Worm (Caenorhabditis elegans) whole organism, mixed stage, embryonic: Measurements from ENCODE around the gene fbxa-163.

Experiments
- bed-3 ChIP-seq: fragments of 200-800 bp; sonication (Bioruptor generic); optimal IDR thresholded peaks from 3 replicates; lab custom pipeline; 2018; ENCODE audit warnings: mild to moderate bottlenecking, missing genetic modification characterization, moderate library complexity, missing compliant biosample characterization
- blmp-1 ChIP-seq: fragments of 150-350 bp; optimal IDR thresholded peaks from 2 replicates; lab custom pipeline; 2014; ENCODE audit warnings: missing biosample characterization, missing genetic modification characterization
- ceh-39 ChIP-seq: fragments of 150-350 bp; optimal IDR thresholded peaks from 2 replicates; lab custom pipeline; 2014; ENCODE audit warnings: missing biosample characterization, missing genetic modification characterization
- ceh-43 ChIP-seq: fragments of 200-800 bp; sonication (Bioruptor generic); optimal IDR thresholded peaks from 2 replicates; lab custom pipeline; 2018; ENCODE audit warnings: mild to moderate bottlenecking, missing genetic modification characterization, moderate library complexity, missing compliant biosample characterization
- ceh-83 ChIP-seq: fragments of 200-800 bp; sonication (Bioruptor generic); optimal IDR thresholded peaks from 2 replicates; lab custom pipeline; 2018; ENCODE audit warnings: mild to moderate bottlenecking, missing genetic modification characterization, missing compliant biosample characterization
- ces-1 ChIP-seq: fragments of 150-350 bp; optimal IDR thresholded peaks from 2 replicates; lab custom pipeline; 2014; ENCODE audit warnings: missing biosample characterization, missing genetic modification reagents, missing genetic modification characterization
- drap-1 ChIP-seq: fragments of 200-800 bp; sonication (Bioruptor generic); optimal IDR thresholded peaks from 3 replicates; lab custom pipeline; 2018; ENCODE audit warnings: mild to moderate bottlenecking, missing genetic modification characterization, missing compliant biosample characterization
- elt-1 ChIP-seq: sonication (generic microtip); optimal IDR thresholded peaks from 2 replicates; lab custom pipeline; 2017; ENCODE audit warnings: missing genetic modification characterization, mild to moderate bottlenecking, missing compliant biosample characterization, antibody characterized with exemption, moderate library complexity, borderline replicate concordance; ENCODE audit not compliant: insufficient read depth
- elt-3 ChIP-seq: fragments of 150-350 bp; optimal IDR thresholded peaks from 2 replicates; lab custom pipeline; 2014; ENCODE audit warnings: missing biosample characterization, missing genetic modification characterization
- ham-2 ChIP-seq: fragments of 200-800 bp; sonication (Bioruptor generic); optimal IDR thresholded peaks from 2 replicates; lab custom pipeline; 2018; ENCODE audit warnings: mild to moderate bottlenecking, missing genetic modification characterization, missing compliant biosample characterization
- lin-32 ChIP-seq: fragments of 200-800 bp; sonication (Bioruptor generic); optimal IDR thresholded peaks from 2 replicates; lab custom pipeline; 2018; ENCODE audit warnings: mild to moderate bottlenecking, missing genetic modification characterization, missing compliant biosample characterization
- lsy-2 ChIP-seq: fragments of 150-350 bp; optimal IDR thresholded peaks from 2 replicates; lab custom pipeline; 2014; ENCODE audit warnings: missing biosample characterization, missing genetic modification characterization
- mab-5 ChIP-seq: fragments of 150-350 bp; optimal IDR thresholded peaks from 2 replicates; lab custom pipeline; 2014; ENCODE audit warnings: missing biosample characterization, missing genetic modification characterization
- mep-1 ChIP-seq: fragments of 150-350 bp; optimal IDR thresholded peaks from 2 replicates; lab custom pipeline; 2017; ENCODE audit warnings: missing biosample characterization, missing genetic modification reagents, missing genetic modification characterization, inconsistent platforms
- mls-2 ChIP-seq: sonication (generic microtip); optimal IDR thresholded peaks from 2 replicates; lab custom pipeline; 2016; ENCODE audit warnings: mild to moderate bottlenecking, missing genetic modification characterization, moderate library complexity, missing compliant biosample characterization
- nhr-12 ChIP-seq: fragments of 150-350 bp; optimal IDR thresholded peaks from 2 replicates; lab custom pipeline; 2014; ENCODE audit warnings: missing biosample characterization, missing genetic modification characterization
- nhr-2 ChIP-seq: fragments of 150-350 bp; optimal IDR thresholded peaks from 2 replicates; lab custom pipeline; 2014; ENCODE audit warnings: missing biosample characterization, missing genetic modification characterization
- nhr-237 ChIP-seq: fragments of 150-350 bp; optimal IDR thresholded peaks from 2 replicates; lab custom pipeline; 2014; ENCODE audit warnings: missing biosample characterization, missing genetic modification characterization
- nhr-28 ChIP-seq: fragments of 150-350 bp; optimal IDR thresholded peaks from 2 replicates; lab custom pipeline; 2014; ENCODE audit warnings: missing biosample characterization, missing genetic modification characterization
- nhr-76 ChIP-seq: sonication (generic microtip); optimal IDR thresholded peaks from 2 replicates; lab custom pipeline; 2017; ENCODE audit warnings: missing biosample characterization, missing genetic modification characterization
- pha-4 ChIP-seq: fragments of 150-350 bp; optimal IDR thresholded peaks from 2 replicates; lab custom pipeline; 2018; ENCODE audit warnings: missing biosample characterization, missing genetic modification reagents, missing genetic modification characterization
- sem-2 ChIP-seq: fragments of 200-800 bp; sonication (Bioruptor generic); optimal IDR thresholded peaks from 2 replicates; lab custom pipeline; 2018; ENCODE audit warnings: mild to moderate bottlenecking, missing genetic modification characterization, missing compliant biosample characterization
- snpc-4 ChIP-seq: fragments of 150-350 bp; optimal IDR thresholded peaks from 2 replicates; lab custom pipeline; 2014; ENCODE audit warnings: missing biosample characterization, missing genetic modification characterization
- sptf-1 ChIP-seq: sonication (generic microtip); optimal IDR thresholded peaks from 2 replicates; lab custom pipeline; 2017; ENCODE audit warnings: mild to moderate bottlenecking, missing genetic modification characterization, moderate library complexity, missing compliant biosample characterization
- unc-120 ChIP-seq: sonication (generic microtip); optimal IDR thresholded peaks from 2 replicates; lab custom pipeline; 2017; ENCODE audit warnings: missing genetic modification characterization, missing compliant biosample characterization; ENCODE audit not compliant: poor library complexity, severe bottlenecking
- unc-39 ChIP-seq: fragments of 150-350 bp; optimal IDR thresholded peaks from 2 replicates; lab custom pipeline; 2014; ENCODE audit warnings: missing biosample characterization, missing genetic modification characterization
- unc-62 ChIP-seq: fragments of 150-350 bp; optimal IDR thresholded peaks from 2 replicates; lab custom pipeline; 2014; ENCODE audit warnings: missing biosample characterization, missing genetic modification reagents, missing genetic modification characterization
- ztf-11 ChIP-seq: fragments of 150-350 bp; optimal IDR thresholded peaks from 2 replicates; lab custom pipeline; 2014; ENCODE audit warnings: missing biosample characterization, missing genetic modification characterization

fbxa-163 gene

DNA sequence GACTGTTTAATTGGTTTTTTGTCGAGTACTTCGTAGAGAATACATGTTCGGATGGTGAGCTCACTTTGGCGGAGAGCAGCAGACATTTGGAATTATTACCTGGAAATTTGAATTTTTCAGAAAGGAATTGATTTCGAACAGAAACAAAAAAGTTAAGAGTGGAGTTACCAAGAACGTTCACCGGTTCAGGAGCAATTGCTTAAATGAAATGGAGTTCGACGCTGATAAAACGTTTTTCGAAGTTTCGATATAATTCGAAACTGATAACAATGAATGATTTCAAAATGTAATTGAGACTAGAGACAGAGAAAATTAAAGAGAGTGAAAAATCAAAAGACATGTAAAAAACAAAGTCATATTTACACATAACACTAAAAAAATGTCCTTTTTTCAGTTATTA lies at the start of gene fbxa-163:
Gene fbxa-163 (minus strand): TSS at position 101 of the 400 bp plus-strand sequence.
- TF ChIP-seq lsy-2 (tag; lab: Kevin White, UChicago), result no peak
- TF ChIP-seq pha-4, result no peak
- no peak for TF ChIP-seq nhr-12 (tag; lab: Kevin White, UChicago)
- TF ChIP-seq nhr-76 (tag; lab: Kevin White, UChicago), result no peak
- no peak for TF ChIP-seq ceh-43 (GFP tag; lab: Kevin White, UChicago)
- no peak for TF ChIP-seq drap-1 (GFP tag; lab: Kevin White, UChicago)
- TF ChIP-seq ceh-83 (GFP tag; lab: Kevin White, UChicago), result no peak
- no peak for TF ChIP-seq blmp-1 (tag; lab: Kevin White, UChicago)
- TF ChIP-seq nhr-28 (tag; lab: Kevin White, UChicago), result no peak

DNA sequence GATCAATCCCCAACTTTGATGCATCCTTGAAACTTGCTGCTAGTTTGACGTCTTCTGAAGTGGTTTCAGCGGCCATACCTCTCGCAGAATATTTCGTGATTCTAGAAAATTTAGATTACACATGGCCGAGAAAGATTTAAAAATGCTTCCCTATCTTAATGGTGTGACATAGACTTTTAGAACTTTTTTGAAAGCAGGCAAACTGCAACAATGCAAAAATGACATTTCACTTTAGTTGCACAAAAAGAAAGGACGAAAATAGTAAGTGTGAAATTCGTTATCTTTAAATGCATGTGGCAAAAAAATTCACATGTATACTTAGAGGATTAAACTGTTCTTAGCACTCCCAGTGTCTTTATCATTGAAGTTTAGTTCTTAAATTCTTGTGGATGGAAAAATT lies 46.7 kb upstream of the fbxa-163 start, which contains the start of gene ZC204.12:
Gene ZC204.12 (minus strand): TSS at position 101 of the 400 bp plus-strand sequence.
- TF ChIP-seq pha-4 (no peak), sptf-1 (no peak), elt-3 (tag; lab: Kevin White, UChicago) (no peak), mab-5 (tag; lab: Kevin White, UChicago) (no peak), ces-1 (GFP tag; lab: Kevin White, UChicago) (no peak), unc-120 (no peak), bed-3 (no peak), ztf-11 (tag; lab: Kevin White, UChicago) (no peak), blmp-1 (tag; lab: Kevin White, UChicago) (no peak), nhr-28 (tag; lab: Kevin White, UChicago) (no peak)

DNA sequence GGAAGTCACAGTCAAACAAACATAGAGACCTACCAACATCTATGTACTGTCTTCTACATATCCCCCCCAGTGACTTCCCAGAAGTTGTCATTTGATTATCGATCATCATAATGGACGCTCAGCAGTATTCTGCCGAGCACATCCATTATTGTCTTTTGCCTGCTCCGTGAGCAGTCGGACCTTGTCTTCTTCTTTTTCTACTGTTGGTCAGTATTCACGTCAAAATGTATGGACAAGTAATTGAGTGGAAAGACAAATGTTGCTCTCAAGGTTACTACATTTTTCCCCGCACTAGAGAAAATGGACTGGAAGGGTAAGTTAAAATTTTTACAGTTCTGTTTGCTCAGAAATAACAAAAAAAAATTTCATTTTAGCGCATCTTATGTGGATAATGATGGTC lies 44.4 kb upstream of the fbxa-163 start, which contains the start of gene btb-12:
Gene btb-12 (plus strand): TSS at position 301 of the 400 bp plus-strand sequence.
- TF ChIP-seq nhr-237 (tag; lab: Kevin White, UChicago), result no peak
- no peak for TF ChIP-seq unc-39 (tag; lab: Kevin White, UChicago)
- no peak for TF ChIP-seq nhr-2 (tag; lab: Kevin White, UChicago)
- TF ChIP-seq ceh-39 (tag; lab: Kevin White, UChicago), result peak; percentile 6
- TF ChIP-seq sem-2 (GFP tag; lab: Kevin White, UChicago), result no peak

DNA sequence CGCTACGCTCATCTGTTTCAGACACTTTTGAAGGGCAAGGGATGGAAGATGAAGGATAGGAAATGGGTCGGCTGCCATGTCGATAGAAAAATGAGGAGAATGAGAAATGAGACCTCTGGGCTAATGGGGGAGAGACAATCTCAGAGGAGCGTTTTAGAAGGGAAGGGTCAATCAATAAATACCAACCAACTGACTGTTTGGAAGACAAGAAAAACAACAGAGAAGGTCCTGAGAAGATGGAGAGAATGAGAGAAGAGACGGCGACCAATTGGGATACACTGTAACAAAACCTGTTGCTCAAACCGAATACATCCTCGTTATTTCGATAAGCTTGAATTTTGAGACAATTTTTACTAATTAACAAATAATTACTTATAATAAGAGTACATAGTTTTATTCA lies 42.9 kb upstream of the fbxa-163 start, which contains the start of gene fbxb-15:
Gene fbxb-15 (minus strand): TSS at position 101 of the 400 bp plus-strand sequence.
- no peak for TF ChIP-seq nhr-2 (tag; lab: Kevin White, UChicago)
- TF ChIP-seq nhr-237 (tag; lab: Kevin White, UChicago), result no peak
- no peak for TF ChIP-seq mls-2
- no peak for TF ChIP-seq ham-2 (GFP tag; lab: Kevin White, UChicago)
- TF ChIP-seq nhr-28 (tag; lab: Kevin White, UChicago), result no peak
- no peak for TF ChIP-seq lin-32 (GFP tag; lab: Kevin White, UChicago)
- TF ChIP-seq, all 35 proteins: peak for 0

DNA sequence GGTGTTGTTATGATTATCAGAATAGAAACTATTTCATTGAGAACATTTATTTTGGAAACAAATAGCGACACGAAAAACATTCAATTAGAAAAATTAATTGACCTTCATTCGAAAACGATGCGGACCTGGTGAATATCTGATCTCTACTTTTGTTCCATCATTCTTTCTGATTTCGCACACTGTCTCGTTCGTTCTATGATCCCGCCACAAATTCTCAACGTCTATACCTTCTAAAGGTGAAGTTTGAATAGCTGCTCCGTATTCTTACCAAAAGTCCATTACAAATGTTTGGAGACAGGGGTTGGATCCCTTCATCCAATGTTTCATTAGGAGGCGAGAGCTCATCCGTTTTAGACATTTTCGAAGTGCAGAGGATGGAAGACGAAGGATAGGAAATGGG lies 41.3 kb upstream of the fbxa-163 start, which contains the start of gene fbxb-16:
Gene fbxb-16 (minus strand): TSS at position 101 of the 400 bp plus-strand sequence.
- TF ChIP-seq mep-1 (tag; lab: Kevin White, UChicago), result no peak
- TF ChIP-seq ceh-39 (tag; lab: Kevin White, UChicago), result no peak
- no peak for TF ChIP-seq lin-32 (GFP tag; lab: Kevin White, UChicago)
- TF ChIP-seq unc-62 (GFP tag; lab: Kevin White, UChicago), result no peak
- no peak for TF ChIP-seq elt-3 (tag; lab: Kevin White, UChicago)
- TF ChIP-seq elt-1 (tag; lab: Kevin White, UChicago), result no peak

DNA sequence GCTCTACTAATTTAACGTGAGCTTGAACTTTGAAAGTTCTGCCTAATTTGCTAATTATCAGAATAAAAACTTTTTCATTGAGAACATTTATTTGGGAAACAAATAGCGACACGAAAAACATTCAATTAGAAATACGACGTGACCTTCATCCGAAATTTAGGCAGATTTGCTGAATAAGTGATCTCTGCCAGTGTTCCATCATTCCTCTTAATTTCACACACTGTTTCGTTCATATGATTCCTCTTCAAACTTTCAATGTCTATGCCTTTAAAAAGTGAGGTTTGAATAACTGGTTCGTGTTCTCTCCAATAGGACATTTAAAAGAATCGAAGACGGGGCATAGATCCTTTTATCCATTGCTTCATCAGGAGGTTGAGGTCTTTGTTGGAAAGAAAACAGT lies 40.0 kb upstream of the fbxa-163 start, which contains the start of gene fbxb-20:
Gene fbxb-20 (minus strand): TSS at position 101 of the 400 bp plus-strand sequence.
- TF ChIP-seq snpc-4 (tag; lab: Kevin White, UChicago) (no peak), nhr-2 (tag; lab: Kevin White, UChicago) (no peak), blmp-1 (tag; lab: Kevin White, UChicago) (no peak), mab-5 (tag; lab: Kevin White, UChicago) (no peak), elt-3 (tag; lab: Kevin White, UChicago) (no peak)
